Worm (Caenorhabditis elegans) whole organism, L4 larva: ENCODE measurements around the gene sri-50.

ENCODE experiments used
- D1046.2 ChIP-seq: fragments of 200-800 bp; sonication (Bioruptor generic); IDR thresholded peaks from 2 replicates; pipeline ENCODE4 v1.3.6; 2022; ENCODE audit warnings: missing genetic modification characterization, missing compliant biosample characterization
- F26F4.8 ChIP-seq: fragments of 200-800 bp; sonication (Bioruptor generic); conservative IDR thresholded peaks from 2 replicates; pipeline ENCODE4 v1.3.6; 2022; ENCODE audit warnings: missing genetic modification characterization, missing compliant biosample characterization
- T20F7.1 ChIP-seq: fragments of 200-800 bp; sonication (Bioruptor generic); optimal IDR thresholded peaks from 2 replicates; lab custom pipeline; 2018; ENCODE audit warnings: mild to moderate bottlenecking, missing genetic modification characterization, missing compliant biosample characterization
- ama-1 ChIP-seq: fragments of 150-350 bp; optimal IDR thresholded peaks from 2 replicates; lab custom pipeline; 2014; ENCODE audit warnings: inconsistent platforms, mixed read lengths
- ceh-28 ChIP-seq: fragments of 150-350 bp; optimal IDR thresholded peaks from 2 replicates; lab custom pipeline; 2014; ENCODE audit warnings: missing biosample characterization, missing genetic modification reagents, missing genetic modification characterization
- ceh-44 ChIP-seq: fragments of 200-800 bp; sonication (Bioruptor generic); IDR thresholded peaks from 2 replicates; pipeline ENCODE4 v1.3.6; 2022; ENCODE audit warnings: missing genetic modification reagents, missing genetic modification characterization, missing compliant biosample characterization
- daf-16 ChIP-seq, 3 experiments: sonication (generic microtip); optimal IDR thresholded peaks; 2 replicates each; lab custom pipeline; 2016 to 2017; ENCODE audit warnings: missing genetic modification characterization in 3 of 3, missing genetic modification reagents in 3 of 3, mild to moderate bottlenecking in 2 of 3, missing compliant biosample characterization in 2 of 3, missing biosample characterization in 1 of 3, moderate library complexity in 1 of 3
- dve-1 ChIP-seq: sonication (generic microtip); optimal IDR thresholded peaks from 2 replicates; lab custom pipeline; 2017; ENCODE audit warnings: antibody characterized with exemption, mild to moderate bottlenecking, missing genetic modification characterization, missing compliant biosample characterization; ENCODE audit not compliant: insufficient read depth
- fos-1 ChIP-seq: fragments of 150-350 bp; optimal IDR thresholded peaks from 2 replicates; lab custom pipeline; 2014; ENCODE audit warnings: missing biosample characterization, missing genetic modification characterization
- hlh-11 ChIP-seq: fragments of 200-800 bp; sonication (Bioruptor generic); optimal IDR thresholded peaks from 2 replicates; lab custom pipeline; 2018; ENCODE audit warnings: mild to moderate bottlenecking, missing genetic modification characterization, missing compliant biosample characterization
- hlh-30 ChIP-seq: sonication (generic microtip); optimal IDR thresholded peaks from 2 replicates; lab custom pipeline; 2017; ENCODE audit warnings: antibody characterized with exemption, mild to moderate bottlenecking, missing genetic modification characterization, missing compliant biosample characterization; ENCODE audit not compliant: insufficient read depth
- hmg-1.1 ChIP-seq: fragments of 200-800 bp; sonication (Bioruptor generic); IDR thresholded peaks from 2 replicates; pipeline ENCODE4 v1.3.6; 2022; ENCODE audit warnings: missing genetic modification reagents, missing genetic modification characterization, missing compliant biosample characterization
- lin-13 ChIP-seq: fragments of 150-350 bp; optimal IDR thresholded peaks from 2 replicates; lab custom pipeline; 2014; ENCODE audit warnings: missing biosample characterization, missing genetic modification reagents, missing genetic modification characterization
- lin-15B ChIP-seq: fragments of 150-350 bp; sonication (generic microtip); optimal IDR thresholded peaks from 3 replicates; lab custom pipeline; 2014; ENCODE audit warnings: missing biosample characterization, missing genetic modification characterization
- lin-29 ChIP-seq: fragments of 200-800 bp; sonication (Bioruptor generic); IDR thresholded peaks from 2 replicates; pipeline ENCODE4 v1.3.6; 2022; ENCODE audit warnings: missing genetic modification reagents, missing genetic modification characterization, missing compliant biosample characterization
- lin-38 ChIP-seq: fragments of 200-800 bp; sonication (Bioruptor generic); IDR thresholded peaks from 2 replicates; pipeline ENCODE4 v1.3.6; 2022; ENCODE audit warnings: missing genetic modification reagents, missing genetic modification characterization, missing compliant biosample characterization
- lin-39 ChIP-seq: fragments of 150-350 bp; optimal IDR thresholded peaks from 2 replicates; lab custom pipeline; 2014; ENCODE audit warnings: missing biosample characterization, missing genetic modification reagents, missing genetic modification characterization
- madf-9 ChIP-seq: fragments of 200-800 bp; sonication (Bioruptor generic); conservative IDR thresholded peaks from 2 replicates; pipeline ENCODE4 v1.3.6; 2022; ENCODE audit warnings: missing genetic modification reagents, missing genetic modification characterization, missing compliant biosample characterization
- mdl-1 ChIP-seq, 2 experiments: fragments of 150-350 bp in 1 of 2; sonication (generic microtip) in 1 of 2; optimal IDR thresholded peaks; 2 replicates each; lab custom pipeline; 2014 to 2017; ENCODE audit warnings: missing biosample characterization in 2 of 2, missing genetic modification characterization in 2 of 2
- nhr-11 ChIP-seq: fragments of 150-350 bp; optimal IDR thresholded peaks from 2 replicates; lab custom pipeline; 2014; ENCODE audit warnings: missing biosample characterization, missing genetic modification characterization
- nhr-111 ChIP-seq: fragments of 200-800 bp; sonication (Bioruptor generic); optimal IDR thresholded peaks from 2 replicates; lab custom pipeline; 2018; ENCODE audit warnings: mild to moderate bottlenecking, missing genetic modification characterization, missing compliant biosample characterization
- nhr-77 ChIP-seq: fragments of 150-350 bp; optimal IDR thresholded peaks from 2 replicates; lab custom pipeline; 2014; ENCODE audit warnings: missing biosample characterization, missing genetic modification characterization
- pha-4 ChIP-seq, 2 experiments: fragments of 150-350 bp in 1 of 2; fragments of 200-800 bp in 1 of 2; sonication (Bioruptor generic) in 1 of 2; IDR thresholded peaks in 1 of 2; optimal IDR thresholded peaks in 1 of 2; 2 replicates each; pipeline versions ENCODE4 v1.3.6 to Lab custom; 2014 to 2022; ENCODE audit warnings: missing genetic modification characterization in 2 of 2, missing genetic modification reagents in 2 of 2, missing biosample characterization in 1 of 2, missing compliant biosample characterization in 1 of 2
- rbr-2 ChIP-seq: sonication (generic microtip); optimal IDR thresholded peaks from 2 replicates; lab custom pipeline; 2016; ENCODE audit warnings: missing genotype, missing genetic modification characterization, missing compliant biosample characterization
- saeg-2 ChIP-seq: fragments of 200-800 bp; sonication (Bioruptor generic); IDR thresholded peaks from 2 replicates; pipeline ENCODE4 v1.3.6; 2022; ENCODE audit warnings: missing genetic modification reagents, missing genetic modification characterization, missing compliant biosample characterization
- skn-1 ChIP-seq: fragments of 150-350 bp; optimal IDR thresholded peaks from 2 replicates; lab custom pipeline; 2014; ENCODE audit warnings: missing biosample characterization, missing genetic modification characterization
- snpc-1.2 ChIP-seq: fragments of 200-800 bp; sonication (Bioruptor generic); IDR thresholded peaks from 2 replicates; pipeline ENCODE4 v1.3.6; 2022; ENCODE audit warnings: missing genetic modification reagents, missing genetic modification characterization, missing compliant biosample characterization
- snpc-4 ChIP-seq: fragments of 150-350 bp; optimal IDR thresholded peaks from 2 replicates; lab custom pipeline; 2014; ENCODE audit warnings: missing biosample characterization, missing genetic modification characterization
- spr-1 ChIP-seq: sonication (generic microtip); optimal IDR thresholded peaks from 2 replicates; lab custom pipeline; 2016; ENCODE audit warnings: mild to moderate bottlenecking, missing genetic modification characterization, missing compliant biosample characterization
- spr-3 ChIP-seq: fragments of 200-800 bp; sonication (Bioruptor generic); optimal IDR thresholded peaks from 2 replicates; lab custom pipeline; 2018; ENCODE audit warnings: mild to moderate bottlenecking, missing genetic modification characterization, missing compliant biosample characterization
- unc-62 ChIP-seq, 3 experiments: fragments of 150-350 bp in 1 of 3; sonication (generic microtip); optimal IDR thresholded peaks in 2 of 3; peaks in 1 of 3; 1 replicate in 1 of 3; 2 replicates in 2 of 3; lab custom pipeline; 2014 to 2017; ENCODE audit warnings: missing biosample characterization in 3 of 3, missing genetic modification characterization in 3 of 3, missing genetic modification reagents in 3 of 3, missing genotype in 1 of 3
- vab-7 ChIP-seq: fragments of 200-800 bp; sonication (Bioruptor generic); IDR thresholded peaks from 2 replicates; pipeline ENCODE4 v1.3.6; 2022; ENCODE audit warnings: missing genetic modification reagents, missing genetic modification characterization, missing compliant biosample characterization
- zag-1 ChIP-seq: fragments of 150-350 bp; optimal IDR thresholded peaks from 2 replicates; lab custom pipeline; 2014; ENCODE audit warnings: missing biosample characterization, missing genetic modification characterization

The sri-50 gene

DNA sequence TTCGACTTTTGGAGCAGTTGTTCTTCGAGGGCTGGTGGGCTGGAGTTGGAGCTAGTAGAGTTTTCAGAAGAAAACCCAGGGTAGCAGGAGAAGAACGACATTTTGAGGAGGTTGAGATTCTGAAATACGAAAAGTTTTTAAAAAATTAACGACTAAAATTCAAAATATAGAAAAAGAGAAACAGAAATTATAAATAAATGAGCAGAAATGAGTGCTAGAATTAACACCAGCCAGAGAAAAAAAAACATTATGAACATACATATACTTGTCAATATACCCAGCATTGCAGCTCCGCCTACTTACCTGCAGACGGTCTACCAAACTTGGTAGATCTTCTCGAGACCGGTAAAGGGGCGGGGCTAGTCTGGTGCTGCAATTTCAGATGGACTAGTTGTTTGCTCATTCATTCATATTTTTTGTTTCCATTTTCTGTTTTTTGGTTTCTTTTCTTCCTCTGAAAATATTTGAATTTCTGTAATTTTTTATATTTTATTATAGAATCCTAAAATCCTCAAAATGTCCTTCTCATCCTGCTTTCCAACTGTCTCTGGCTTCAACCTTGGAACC is 3.0 kb downstream of the sri-50 start, which contains the start of the genes ZC239.20 and ZC239.21 (continued):
- TF ChIP-seq nhr-11 (tag; lab: Kevin White, UChicago) (no peak), lin-15B (tag; lab: Kevin White, UChicago) (no peak), ama-1 (lab: Kevin White, UChicago) (no peak)
- TF ChIP-seq, all 104 proteins: peak for 0

DNA sequence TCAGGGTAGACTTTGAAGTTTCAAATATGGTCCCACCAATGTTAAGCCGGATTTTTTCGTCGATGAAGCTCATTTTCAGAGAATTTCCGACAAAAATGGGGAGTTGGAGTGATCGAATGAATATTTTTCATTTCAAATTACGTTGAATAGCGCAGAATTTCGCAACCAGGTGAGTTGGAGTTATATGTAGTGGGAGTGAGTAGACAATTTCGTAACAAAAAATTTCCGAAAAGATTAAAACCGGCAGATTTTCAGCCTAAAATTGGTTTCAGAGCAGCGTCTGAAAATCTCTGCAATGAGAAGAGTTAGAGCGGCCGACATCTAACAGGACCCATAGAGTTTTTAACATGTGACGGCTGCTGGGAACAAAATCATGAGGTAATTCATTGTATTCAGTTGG is 5.2 kb downstream of the sri-50 start, which contains the start of gene sdz-35:
sdz-35 (minus strand) TSS at position 101 of the 400 bp plus-strand sequence.
- no peak for TF ChIP-seq lin-13
- no peak for TF ChIP-seq daf-16 (GFP tag; optimal IDR thresholded peaks at IDR 0.05; lab: Kevin White, UChicago)
- no peak for TF ChIP-seq daf-16 (tag; optimal IDR thresholded peaks at IDR 0.05; lab: Kevin White, UChicago)
- no peak for TF ChIP-seq lin-38 (GFP tag; lab: Robert Waterston, UW)
- no peak for TF ChIP-seq mdl-1 (tag; optimal IDR thresholded peaks at IDR 0.05; lab: Kevin White, UChicago)
- no peak for TF ChIP-seq nhr-111
- no peak for TF ChIP-seq ceh-28 (tag; lab: Kevin White, UChicago)
- TF ChIP-seq vab-7 (GFP tag; lab: Robert Waterston, UW), result no peak
- no peak for TF ChIP-seq T20F7.1
- no peak for TF ChIP-seq zag-1 (tag; lab: Kevin White, UChicago)
- no peak for TF ChIP-seq lin-39
- TF ChIP-seq dve-1, result no peak

DNA sequence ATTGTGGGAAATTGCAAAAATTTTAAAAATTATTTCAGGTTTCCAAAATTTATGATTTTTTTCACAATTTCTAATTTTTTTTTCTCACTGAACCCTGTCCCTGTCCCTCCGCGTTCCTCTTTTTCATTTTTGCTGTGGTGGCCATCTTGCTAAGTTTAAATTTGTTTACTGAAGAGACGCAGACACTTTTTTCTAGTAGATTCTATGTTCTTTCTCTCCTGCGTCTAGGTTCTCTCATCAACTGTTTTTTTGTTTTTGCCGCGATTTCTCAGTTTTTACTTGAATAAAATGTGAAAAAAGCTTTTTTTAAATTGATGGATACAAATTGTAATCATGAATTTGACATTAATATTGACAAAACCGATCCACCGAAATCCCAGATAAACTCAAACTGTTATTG is 5.7 kb downstream of the sri-50 start, which contains the start of gene ZC239.6:
ZC239.6 (plus strand) TSS at position 381 of the 400 bp plus-strand sequence.
- no peak for TF ChIP-seq saeg-2 (GFP tag; lab: Robert Waterston, UW)
- no peak for TF ChIP-seq spr-3 (GFP tag; lab: Kevin White, UChicago)
- peak; percentile 35 for TF ChIP-seq hlh-11 (tag; lab: Kevin White, UChicago)
- TF ChIP-seq fos-1 (tag; lab: Kevin White, UChicago), result no peak
- peak in 1 of 2 experiments; percentile 68 for TF ChIP-seq daf-16 (GFP tag; optimal IDR thresholded peaks at IDR 0.05; lab: Kevin White, UChicago)
- no peak for TF ChIP-seq daf-16 (tag; optimal IDR thresholded peaks at IDR 0.05; lab: Kevin White, UChicago)
- no peak for TF ChIP-seq lin-29 (GFP tag; lab: Robert Waterston, UW)
- TF ChIP-seq nhr-77 (tag; lab: Kevin White, UChicago), result no peak
- TF ChIP-seq F26F4.8 (GFP tag; lab: Robert Waterston, UW), result no peak
- TF ChIP-seq rbr-2 (tag; lab: Kevin White, UChicago), result peak; percentile 32
- no peak for TF ChIP-seq pha-4 (GFP tag; IDR thresholded peaks at IDR 0.05; lab: Robert Waterston, UW)
- peak; percentile 22 for TF ChIP-seq pha-4 (tag; optimal IDR thresholded peaks at IDR 0.05; lab: Kevin White, UChicago)
- TF ChIP-seq spr-1 (tag; lab: Kevin White, UChicago), result no peak
- no peak for TF ChIP-seq ceh-44 (GFP tag; lab: Robert Waterston, UW)
- no peak for TF ChIP-seq madf-9 (GFP tag; lab: Robert Waterston, UW)
- TF ChIP-seq hmg-1.1 (GFP tag; lab: Robert Waterston, UW), result 0 out of 2 replicates have a peak, but pooled peaks have one; percentile 22
- peak; percentile 9 for TF ChIP-seq hlh-30
- no peak for TF ChIP-seq snpc-4 (tag; lab: Kevin White, UChicago)

ce11 chrII:3210365-3210764 is 6.8 kb downstream of the sri-50 start, which contains the start of gene ZC239.5:
ZC239.5 (plus strand) TSS chrII:3210665.
- TF ChIP-seq unc-62 (GFP tag; optimal IDR thresholded peaks at IDR 0.05 in 1 of 2; lab: Kevin White, UChicago) (peak in 1 of 2 experiments; percentile 56), unc-62 (tag; optimal IDR thresholded peaks at IDR 0.05; lab: Kevin White, UChicago) (no peak), nhr-11 (tag; lab: Kevin White, UChicago) (no peak), snpc-1.2 (GFP tag; lab: Robert Waterston, UW) (no peak), D1046.2 (GFP tag; lab: Robert Waterston, UW) (0 out of 2 replicates have a peak, but pooled peaks have one; percentile 12), skn-1 (no peak), nhr-77 (tag; lab: Kevin White, UChicago) (no peak)
